Worm (Caenorhabditis elegans) whole organism, mixed stage, embryonic: Measurements from ENCODE around the gene exc-6.

Experiments used
- ces-1 ChIP-seq: fragments of 150-350 bp; optimal IDR thresholded peaks from 2 replicates; lab custom pipeline; 2014; ENCODE audit warnings: missing biosample characterization, missing genetic modification reagents, missing genetic modification characterization
- elt-3 ChIP-seq: fragments of 150-350 bp; optimal IDR thresholded peaks from 2 replicates; lab custom pipeline; 2014; ENCODE audit warnings: missing biosample characterization, missing genetic modification characterization
- nhr-28 ChIP-seq: fragments of 150-350 bp; optimal IDR thresholded peaks from 2 replicates; lab custom pipeline; 2014; ENCODE audit warnings: missing biosample characterization, missing genetic modification characterization
- snpc-4 ChIP-seq: fragments of 150-350 bp; optimal IDR thresholded peaks from 2 replicates; lab custom pipeline; 2014; ENCODE audit warnings: missing biosample characterization, missing genetic modification characterization
- unc-39 ChIP-seq: fragments of 150-350 bp; optimal IDR thresholded peaks from 2 replicates; lab custom pipeline; 2014; ENCODE audit warnings: missing biosample characterization, missing genetic modification characterization
- ztf-11 ChIP-seq: fragments of 150-350 bp; optimal IDR thresholded peaks from 2 replicates; lab custom pipeline; 2014; ENCODE audit warnings: missing biosample characterization, missing genetic modification characterization

ce11 chrIII:1094391-1094790 lies 8.6 kb upstream of the exc-6 start:
- TF ChIP-seq snpc-4 (tag; lab: Kevin White, UChicago) = no peak
- TF ChIP-seq ztf-11 (tag; lab: Kevin White, UChicago) = no peak
- no peak for TF ChIP-seq elt-3 (tag; lab: Kevin White, UChicago)
- no peak for TF ChIP-seq nhr-28 (tag; lab: Kevin White, UChicago)
- no peak for TF ChIP-seq ces-1
- no peak for TF ChIP-seq unc-39 (tag; lab: Kevin White, UChicago)
